Fruit fly (Drosophila melanogaster): ENCODE data around the gene chp.

chp gene

dm6 chr3R:31222125-31222889, 11.8 kb upstream of the chp start (continued):
- TF ChIP-seq ab (GFP tag; optimal IDR thresholded peaks at IDR 0.05) (peak; percentile 42), HHEX (GFP tag; optimal IDR thresholded peaks at IDR 0.05) (peak; percentile 65), Sox100B (GFP tag; optimal IDR thresholded peaks at IDR 0.05) (peak; percentile 81), B-H2 (GFP tag; optimal IDR thresholded peaks at IDR 0.05) (peak; percentile 74), Meics (GFP tag; optimal IDR thresholded peaks at IDR 0.05) (peak; percentile 89), CG4707 (GFP tag; optimal IDR thresholded peaks at IDR 0.05) (peak; percentile 58), CG6813 (GFP tag; optimal IDR thresholded peaks at IDR 0.05) (peak; percentile 82), Adf1 (GFP tag; IDR thresholded peaks at IDR 0.05) (no peak), Rfx (GFP tag; IDR thresholded peaks at IDR 0.05) (no peak), kah (GFP tag; optimal IDR thresholded peaks at IDR 0.05) (peak; percentile 34), Sry-β (GFP tag; optimal IDR thresholded peaks at IDR 0.05) (peak; percentile 16), hbn (GFP tag; IDR thresholded peaks at IDR 0.05; ENCODE audit: partially characterized antibody) (no peak), tna (GFP tag; IDR thresholded peaks at IDR 0.05; ENCODE audit: partially characterized antibody) (no peak), PHDP (tag; optimal IDR thresholded peaks at IDR 0.05) (peak; percentile 88), CG3281 (GFP tag; optimal IDR thresholded peaks at IDR 0.05) (peak; percentile 86), CG15011 (GFP tag; optimal IDR thresholded peaks at IDR 0.05) (peak; percentile 81), CG10959 (GFP tag; IDR thresholded peaks at IDR 0.05) (no peak), zen2 (GFP tag; IDR thresholded peaks at IDR 0.05; ENCODE audit: partially characterized antibody) (no peak), CG7987 (GFP tag; optimal IDR thresholded peaks at IDR 0.05) (no peak), CG14965 (GFP tag; optimal IDR thresholded peaks at IDR 0.05; ENCODE audit: borderline replicate concordance) (no peak), CG18764 (GFP tag; optimal IDR thresholded peaks at IDR 0.05) (peak; percentile 71), phol (tag; optimal IDR thresholded peaks at IDR 0.05) (peak; percentile 79), CG1024 (GFP tag; IDR thresholded peaks at IDR 0.05) (no peak), Lpt (GFP tag; optimal IDR thresholded peaks at IDR 0.05) (no peak), Eip74EF (GFP tag; optimal IDR thresholded peaks at IDR 0.05) (peak in 1 of 2 experiments; percentile 66), CG7372 (GFP tag; IDR thresholded peaks at IDR 0.05) (no peak), CG30020 (tag; optimal IDR thresholded peaks at IDR 0.05) (peak; percentile 62), tll (GFP tag; optimal IDR thresholded peaks at IDR 0.05) (peak in 1 of 2 experiments; percentile 20), YL-1 (GFP tag; optimal IDR thresholded peaks at IDR 0.05) (peak; percentile 28), HLH4C (GFP tag; IDR thresholded peaks at IDR 0.05; ENCODE audit: partially characterized antibody) (no peak), CG30403 (GFP tag; optimal IDR thresholded peaks at IDR 0.05) (peak; percentile 91), CG12071 (GFP tag; optimal IDR thresholded peaks at IDR 0.05) (peak; percentile 74), Nf-YC (tag; optimal IDR thresholded peaks at IDR 0.05) (peak; percentile 72), chinmo (GFP tag; IDR thresholded peaks at IDR 0.05; ENCODE audit: partially characterized antibody) (no peak), org-1 (GFP tag; optimal IDR thresholded peaks at IDR 0.05) (peak; percentile 90), CoRest (tag; optimal IDR thresholded peaks at IDR 0.05) (peak; percentile 92), aop (GFP tag; IDR thresholded peaks at IDR 0.05) (no peak), Nf-YB (GFP tag; optimal IDR thresholded peaks at IDR 0.05) (peak; percentile 66), slou (GFP tag; optimal IDR thresholded peaks at IDR 0.05) (peak; percentile 75), CG12219 (GFP tag; optimal IDR thresholded peaks at IDR 0.05) (peak; percentile 89), CG10267 (tag; optimal IDR thresholded peaks at IDR 0.05) (peak; percentile 75), CG30431 (GFP tag; optimal IDR thresholded peaks at IDR 0.05) (peak; percentile 69), CG11695 (GFP tag; IDR thresholded peaks at IDR 0.05) (no peak), zfh2 (GFP tag; optimal IDR thresholded peaks at IDR 0.05) (peak; percentile 70), CG14710 (tag; optimal IDR thresholded peaks at IDR 0.05) (peak; percentile 75), kni (GFP tag; optimal IDR thresholded peaks at IDR 0.05) (peak; percentile 52), mirr (GFP tag; optimal IDR thresholded peaks at IDR 0.05) (peak; percentile 14), CG3726 (GFP tag; IDR thresholded peaks at IDR 0.05) (no peak)

All from whole organism, embryonic.